Worm (Caenorhabditis elegans) whole organism, young adult: Measurements from ENCODE around the gene F01F1.3.
A peak's percentile ranks its signal among the peaks of the same experiment; 100 is the strongest.

ENCODE experiments used
- D2030.7 ChIP-seq: fragments of 200-800 bp; sonication (Bioruptor generic); IDR thresholded peaks from 2 replicates; pipeline ENCODE4 v1.3.6; 2022; ENCODE audit warnings: missing genetic modification reagents, missing genetic modification characterization, missing compliant biosample characterization
- F49E8.2 ChIP-seq: sonication (generic microtip); optimal IDR thresholded peaks from 3 replicates; lab custom pipeline; 2017; ENCODE audit warnings: missing genetic modification characterization, mild to moderate bottlenecking, missing compliant biosample characterization, antibody characterized with exemption, moderate library complexity; ENCODE audit not compliant: insufficient read depth
- K12H6.12 ChIP-seq: fragments of 200-800 bp; sonication (Bioruptor generic); optimal IDR thresholded peaks from 2 replicates; lab custom pipeline; 2018; ENCODE audit warnings: mild to moderate bottlenecking, missing genetic modification characterization, missing compliant biosample characterization
- T07F8.4 ChIP-seq: sonication (generic microtip); optimal IDR thresholded peaks from 2 replicates; lab custom pipeline; 2016; ENCODE audit warnings: mild to moderate bottlenecking, missing genetic modification characterization, moderate library complexity, missing compliant biosample characterization
- Y53G8AR.9 ChIP-seq: fragments of 200-800 bp; sonication (Bioruptor generic); conservative IDR thresholded peaks from 2 replicates; pipeline ENCODE4 v1.3.6; 2022; ENCODE audit warnings: missing genetic modification reagents, missing genetic modification characterization, missing compliant biosample characterization
- Y67H2A.10 ChIP-seq: fragments of 200-800 bp; sonication (Bioruptor generic); conservative IDR thresholded peaks from 2 replicates; pipeline ENCODE4 v1.3.6; 2022; ENCODE audit warnings: missing genetic modification reagents, missing genetic modification characterization, missing compliant biosample characterization
- ama-1 ChIP-seq, 3 experiments: fragments of 150-350 bp in 1 of 3; sonication (generic microtip) in 2 of 3; optimal IDR thresholded peaks; 2 replicates each; lab custom pipeline; 2014 to 2018; ENCODE audit warnings: missing biosample characterization in 2 of 3, missing genetic modification characterization in 2 of 3, missing genetic modification reagents in 2 of 3
- aptf-2 ChIP-seq: fragments of 200-800 bp; sonication (Bioruptor generic); conservative IDR thresholded peaks from 2 replicates; pipeline ENCODE4 v1.3.6; 2022; ENCODE audit warnings: missing genetic modification reagents, missing genetic modification characterization, missing compliant biosample characterization
- athp-1 ChIP-seq: sonication (generic microtip); optimal IDR thresholded peaks from 2 replicates; lab custom pipeline; 2017; ENCODE audit warnings: mild to moderate bottlenecking, missing genetic modification characterization, missing compliant biosample characterization
- cebp-1 ChIP-seq, 2 experiments: fragments of 200-800 bp in 1 of 2; sonication (Bioruptor generic) in 1 of 2; sonication (generic microtip) in 1 of 2; IDR thresholded peaks in 1 of 2; optimal IDR thresholded peaks in 1 of 2; 2 replicates each; pipeline versions ENCODE4 v1.3.6 to Lab custom; 2017 to 2022; ENCODE audit warnings: missing compliant biosample characterization in 2 of 2, missing genetic modification characterization in 2 of 2, mild to moderate bottlenecking in 1 of 2, missing genetic modification reagents in 1 of 2, moderate library complexity in 1 of 2
- cebp-2 ChIP-seq: fragments of 200-800 bp; sonication (Bioruptor generic); IDR thresholded peaks from 2 replicates; pipeline ENCODE4 v1.3.6; 2022; ENCODE audit warnings: missing genetic modification characterization, missing compliant biosample characterization
- ceh-79 ChIP-seq: sonication (generic microtip); optimal IDR thresholded peaks from 2 replicates; lab custom pipeline; 2017; ENCODE audit warnings: mild to moderate bottlenecking, missing genetic modification characterization, missing compliant biosample characterization
- dpff-1 ChIP-seq: sonication (generic microtip); optimal IDR thresholded peaks from 2 replicates; lab custom pipeline; 2017; ENCODE audit warnings: mild to moderate bottlenecking, missing genetic modification characterization, missing compliant biosample characterization
- egrh-3 ChIP-seq: fragments of 200-800 bp; sonication (Bioruptor generic); IDR thresholded peaks from 2 replicates; pipeline ENCODE4 v1.3.6; 2022; ENCODE audit warnings: missing genetic modification reagents, missing genetic modification characterization, missing compliant biosample characterization
- gei-17 ChIP-seq: fragments of 200-800 bp; sonication (Bioruptor generic); optimal IDR thresholded peaks from 2 replicates; lab custom pipeline; 2018; ENCODE audit warnings: mild to moderate bottlenecking, missing genetic modification characterization, missing compliant biosample characterization
- hmg-1.2 ChIP-seq: fragments of 200-800 bp; sonication (Bioruptor generic); IDR thresholded peaks from 2 replicates; pipeline ENCODE4 v1.3.6; 2022; ENCODE audit warnings: missing genetic modification reagents, missing genetic modification characterization, missing compliant biosample characterization
- hsf-1 ChIP-seq: fragments of 200-800 bp; sonication (Bioruptor generic); IDR thresholded peaks from 2 replicates; pipeline ENCODE4 v1.3.6; 2022; ENCODE audit warnings: missing genetic modification reagents, missing genetic modification characterization, missing compliant biosample characterization
- let-526 ChIP-seq: fragments of 200-800 bp; sonication (Bioruptor generic); IDR thresholded peaks from 2 replicates; pipeline ENCODE4 v1.3.6; 2022; ENCODE audit warnings: missing genetic modification reagents, missing genetic modification characterization, missing compliant biosample characterization
- let-607 ChIP-seq, 2 experiments: fragments of 200-800 bp in 1 of 2; sonication (Bioruptor generic) in 1 of 2; sonication (generic microtip) in 1 of 2; optimal IDR thresholded peaks; 2 replicates each; lab custom pipeline; 2016 to 2018; ENCODE audit warnings: mild to moderate bottlenecking in 2 of 2, missing compliant biosample characterization in 2 of 2, missing genetic modification characterization in 2 of 2, moderate library complexity in 2 of 2, missing genotype in 1 of 2
- lin-35 ChIP-seq, 3 experiments: fragments of 150-350 bp in 2 of 3; sonication (generic microtip) in 1 of 3; optimal IDR thresholded peaks; 2 replicates each; lab custom pipeline; 2014 to 2018; ENCODE audit warnings: missing biosample characterization in 3 of 3, missing genetic modification characterization in 3 of 3, missing genetic modification reagents in 3 of 3
- lin-40 ChIP-seq: sonication (generic microtip); optimal IDR thresholded peaks from 2 replicates; lab custom pipeline; 2016; ENCODE audit warnings: missing genetic modification characterization, mild to moderate bottlenecking, missing compliant biosample characterization, missing genotype, missing genetic modification reagents
- lsl-1 ChIP-seq: fragments of 200-800 bp; sonication (Bioruptor generic); optimal IDR thresholded peaks from 2 replicates; lab custom pipeline; 2018; ENCODE audit warnings: mild to moderate bottlenecking, missing genetic modification characterization, moderate library complexity, missing compliant biosample characterization
- madf-10 ChIP-seq: sonication (generic microtip); optimal IDR thresholded peaks from 2 replicates; lab custom pipeline; 2016; ENCODE audit warnings: mild to moderate bottlenecking, missing genetic modification characterization, missing compliant biosample characterization
- mcd-1 ChIP-seq: fragments of 200-800 bp; sonication (Bioruptor generic); IDR thresholded peaks from 2 replicates; pipeline ENCODE4 v1.3.6; 2022; ENCODE audit warnings: missing genetic modification reagents, missing genetic modification characterization, missing compliant biosample characterization
- mel-28 ChIP-seq: sonication (generic microtip); optimal IDR thresholded peaks from 2 replicates; lab custom pipeline; 2016; ENCODE audit warnings: borderline replicate concordance, mild to moderate bottlenecking, missing genetic modification characterization, missing compliant biosample characterization
- mxl-1 ChIP-seq: sonication (generic microtip); optimal IDR thresholded peaks from 2 replicates; lab custom pipeline; 2016; ENCODE audit warnings: missing genetic modification characterization, missing compliant biosample characterization
- nfya-1 ChIP-seq: sonication (generic microtip); optimal IDR thresholded peaks from 2 replicates; lab custom pipeline; 2017; ENCODE audit warnings: antibody characterized with exemption, missing compliant biosample characterization, missing genetic modification characterization, borderline replicate concordance; ENCODE audit not compliant: insufficient read depth
- nhr-27 ChIP-seq: fragments of 200-800 bp; sonication (Bioruptor generic); optimal IDR thresholded peaks from 2 replicates; lab custom pipeline; 2018; ENCODE audit warnings: mild to moderate bottlenecking, missing genetic modification characterization, moderate library complexity, missing compliant biosample characterization
- nhr-80 ChIP-seq: sonication (generic microtip); optimal IDR thresholded peaks from 2 replicates; lab custom pipeline; 2016; ENCODE audit warnings: missing genetic modification characterization, missing compliant biosample characterization
- nhr-90 ChIP-seq: sonication (generic microtip); optimal IDR thresholded peaks from 2 replicates; lab custom pipeline; 2016; ENCODE audit warnings: missing genotype, mild to moderate bottlenecking, missing genetic modification characterization, missing compliant biosample characterization
- pbrm-1 ChIP-seq: fragments of 200-800 bp; sonication (Bioruptor generic); IDR thresholded peaks from 2 replicates; pipeline ENCODE4 v1.3.6; 2022; ENCODE audit warnings: missing genetic modification reagents, missing genetic modification characterization, missing compliant biosample characterization
- repo-1 ChIP-seq: sonication (generic microtip); optimal IDR thresholded peaks from 2 replicates; lab custom pipeline; 2017; ENCODE audit warnings: mild to moderate bottlenecking, missing genetic modification characterization, missing compliant biosample characterization
- rpc-1 ChIP-seq, 2 experiments: fragments of 150-350 bp in 1 of 2; sonication (generic microtip) in 1 of 2; optimal IDR thresholded peaks; 2 replicates each; lab custom pipeline; 2014 to 2018; ENCODE audit warnings: missing biosample characterization in 1 of 2, missing genetic modification characterization in 1 of 2, missing genetic modification reagents in 1 of 2, missing genotype in 1 of 2
- snpc-1.1 ChIP-seq: sonication (generic microtip); optimal IDR thresholded peaks from 2 replicates; lab custom pipeline; 2017; ENCODE audit warnings: missing genetic modification characterization, mild to moderate bottlenecking, missing compliant biosample characterization, antibody characterized with exemption, moderate library complexity, missing genotype, missing genetic modification reagents; ENCODE audit not compliant: insufficient read depth
- tbx-9 ChIP-seq: sonication (generic microtip); optimal IDR thresholded peaks from 2 replicates; lab custom pipeline; 2016; ENCODE audit warnings: borderline replicate concordance, missing genetic modification characterization, inconsistent platforms, missing compliant biosample characterization
- ztf-25 ChIP-seq: fragments of 200-800 bp; sonication (Bioruptor generic); IDR thresholded peaks from 2 replicates; pipeline ENCODE4 v1.3.6; 2022; ENCODE audit warnings: missing genetic modification reagents, missing genetic modification characterization, missing compliant biosample characterization
- ztf-26 ChIP-seq: sonication (generic microtip); optimal IDR thresholded peaks from 2 replicates; lab custom pipeline; 2017; ENCODE audit warnings: missing genetic modification characterization, missing compliant biosample characterization
- ztf-28 ChIP-seq: fragments of 200-800 bp; sonication (Bioruptor generic); IDR thresholded peaks from 2 replicates; pipeline ENCODE4 v1.3.6; 2022; ENCODE audit warnings: missing genetic modification reagents, missing genetic modification characterization, missing compliant biosample characterization
- ztf-3 ChIP-seq: fragments of 200-800 bp; sonication (Bioruptor generic); optimal IDR thresholded peaks from 2 replicates; lab custom pipeline; 2018; ENCODE audit warnings: mild to moderate bottlenecking, missing genetic modification characterization, missing compliant biosample characterization

Gene F01F1.3

DNA sequence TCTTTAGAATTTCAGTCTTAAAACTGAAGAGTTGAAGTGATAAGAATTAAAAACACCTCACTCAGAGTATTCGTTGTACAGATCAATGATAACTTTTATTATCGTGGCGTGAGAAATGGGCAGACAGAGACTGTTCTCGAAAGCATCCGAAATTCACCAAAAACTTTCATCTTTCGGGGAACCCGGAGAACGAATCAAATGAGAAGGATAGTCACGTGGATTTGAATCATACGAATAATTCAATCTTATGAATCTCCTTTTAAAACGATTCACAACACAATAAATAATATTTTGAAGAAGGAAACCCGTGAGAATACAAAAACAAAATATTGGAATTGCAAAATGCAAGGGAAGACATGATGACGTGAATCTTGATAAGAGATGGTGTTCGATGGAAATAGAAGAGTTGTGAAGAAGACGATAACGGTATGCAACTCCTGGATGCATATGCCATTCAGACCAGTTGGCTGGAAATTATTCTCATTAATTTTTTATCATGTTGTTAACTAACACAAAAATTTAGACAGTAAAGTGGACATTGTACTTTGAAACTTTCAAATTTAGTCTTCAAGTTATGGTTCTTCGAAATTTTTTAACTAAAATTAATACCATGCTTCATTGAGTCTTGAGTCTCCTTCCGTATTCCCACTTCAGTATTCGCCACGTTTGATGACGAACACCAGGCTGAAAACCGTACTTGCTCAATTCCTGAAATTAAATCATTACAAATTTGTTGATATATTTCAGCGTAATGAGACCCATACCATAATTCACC lies 5.3 kb downstream of the F01F1.3 start (continued):
- TF ChIP-seq tbx-9 (tag; lab: Kevin White, UChicago), result no peak
- TF ChIP-seq nhr-80 (tag; lab: Kevin White, UChicago), result peak; percentile 29
- peak; percentile 2 for TF ChIP-seq ztf-26 (tag; lab: Kevin White, UChicago)
- peak in 1 of 2 experiments; percentile 27 for TF ChIP-seq let-607 (tag; optimal IDR thresholded peaks at IDR 0.05; lab: Kevin White, UChicago)
- TF ChIP-seq cebp-2 (GFP tag; lab: Robert Waterston, UW), result no peak
- TF ChIP-seq repo-1 (tag; lab: Kevin White, UChicago), result no peak
- TF ChIP-seq aptf-2 (GFP tag; lab: Robert Waterston, UW), result no peak
- TF ChIP-seq snpc-1.1 (tag; lab: Kevin White, UChicago), result no peak

DNA sequence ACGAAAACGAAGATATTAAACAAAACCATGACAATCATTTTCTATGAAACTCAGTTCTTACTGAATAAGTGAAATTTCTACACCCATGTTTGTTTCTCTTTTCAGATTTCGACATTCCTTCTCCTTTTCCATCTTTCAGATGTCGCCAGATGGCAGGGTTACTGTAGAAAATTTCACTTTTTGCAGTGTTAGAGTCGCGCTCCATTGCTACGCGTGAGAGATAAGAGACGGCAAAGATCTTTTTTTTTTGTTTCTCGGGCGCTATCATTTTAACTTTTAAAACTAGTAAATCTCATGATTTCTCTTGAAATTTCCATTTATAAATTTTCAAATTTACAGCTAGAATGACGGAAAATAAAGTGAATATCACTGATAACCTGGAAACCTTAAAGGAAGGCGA lies 6.5 kb downstream of the F01F1.3 start, which contains the start of the genes mig-21 and F01F1.2:
Gene mig-21, minus strand, starts transcription at position 166 of the 400 bp plus-strand sequence.
Gene F01F1.2, plus strand, starts transcription at position 340 of the 400 bp plus-strand sequence.
- TF ChIP-seq lsl-1, result peak; percentile 25
- no peak for TF ChIP-seq D2030.7
- TF ChIP-seq cebp-1 (GFP tag; IDR thresholded peaks at IDR 0.05; lab: Robert Waterston, UW), result no peak
- peak; percentile 29 for TF ChIP-seq cebp-1 (tag; optimal IDR thresholded peaks at IDR 0.05; lab: Kevin White, UChicago)
- TF ChIP-seq hmg-1.2 (GFP tag; lab: Robert Waterston, UW), result peak; percentile 88; the same call in 1 of the 2 replicates

DNA sequence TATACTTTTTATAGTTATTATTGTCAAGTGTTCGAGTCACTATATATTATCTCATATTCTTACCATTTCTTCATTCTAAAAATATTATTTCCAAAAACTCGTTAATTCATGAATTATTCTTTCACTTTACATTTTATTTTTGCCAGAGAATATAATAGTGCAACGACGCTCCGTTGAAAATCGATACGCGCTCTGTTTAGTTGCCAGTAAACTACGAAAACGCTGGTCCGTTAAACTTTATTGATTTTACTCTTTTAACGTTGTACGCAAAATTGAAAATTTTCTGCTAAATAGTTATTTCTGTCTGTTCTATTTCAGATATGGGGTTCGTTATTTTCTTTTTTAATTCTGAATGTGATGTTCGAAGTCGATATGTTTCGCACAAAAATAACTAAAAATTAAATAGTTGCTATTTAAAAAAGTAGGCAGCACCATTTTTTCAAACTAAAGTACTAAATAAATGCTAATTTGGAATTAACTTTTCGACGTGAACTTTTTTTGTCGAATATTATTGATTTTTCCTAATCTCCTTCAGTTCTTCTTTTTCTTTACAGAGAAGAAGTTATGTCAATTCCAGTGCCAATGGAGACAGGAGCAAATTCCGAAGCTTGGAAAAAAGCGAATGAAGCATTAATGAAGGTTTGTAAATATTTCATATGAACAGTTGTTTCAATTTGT lies 7.7 kb downstream of the F01F1.3 start, which contains the start of gene hpo-10:
Gene hpo-10, plus strand, starts transcription at position 199 of the 678 bp plus-strand sequence.
- TF ChIP-seq Y53G8AR.9 (GFP tag; lab: Robert Waterston, UW), result no peak
- TF ChIP-seq ama-1 (optimal IDR thresholded peaks at IDR 0.05; lab: Kevin White, UChicago), result no peak
- no peak for TF ChIP-seq ama-1 (GFP tag; optimal IDR thresholded peaks at IDR 0.05; lab: Kevin White, UChicago)
- TF ChIP-seq madf-10 (tag; lab: Kevin White, UChicago), result no peak
- no peak for TF ChIP-seq tbx-9 (tag; lab: Kevin White, UChicago)
- no peak for TF ChIP-seq nhr-27 (tag; lab: Kevin White, UChicago)
- TF ChIP-seq dpff-1 (tag; lab: Kevin White, UChicago), result peak; percentile 31
- TF ChIP-seq lin-35 (GFP tag; optimal IDR thresholded peaks at IDR 0.05; lab: Kevin White, UChicago), result peak in 1 of 3 experiments; percentile 15
- no peak for TF ChIP-seq T07F8.4 (tag; lab: Kevin White, UChicago)
- no peak for TF ChIP-seq mel-28 (tag; lab: Kevin White, UChicago)
- 0 out of 2 replicates have a peak, but pooled peaks have one; percentile 38 for TF ChIP-seq hsf-1
- TF ChIP-seq egrh-3 (GFP tag; lab: Robert Waterston, UW), result no peak
- TF ChIP-seq K12H6.12, result no peak
- TF ChIP-seq ztf-28 (GFP tag; lab: Robert Waterston, UW), result no peak
- no peak for TF ChIP-seq cebp-1 (GFP tag; IDR thresholded peaks at IDR 0.05; lab: Robert Waterston, UW)
- TF ChIP-seq cebp-1 (tag; optimal IDR thresholded peaks at IDR 0.05; lab: Kevin White, UChicago), result no peak
- TF ChIP-seq athp-1 (tag; lab: Kevin White, UChicago), result no peak
- no peak for TF ChIP-seq ztf-25 (GFP tag; lab: Robert Waterston, UW)
- no peak for TF ChIP-seq gei-17 (GFP tag; lab: Kevin White, UChicago)
- peak; percentile 21; the same call in 1 of the 2 replicates for TF ChIP-seq mcd-1 (GFP tag; lab: Robert Waterston, UW)
- TF ChIP-seq aptf-2 (GFP tag; lab: Robert Waterston, UW), result no peak
- TF ChIP-seq pbrm-1 (GFP tag; lab: Robert Waterston, UW), result no peak
- TF ChIP-seq ztf-3 (GFP tag; lab: Kevin White, UChicago), result no peak
- peak in 1 of 2 experiments; percentile 5 for TF ChIP-seq let-607 (tag; optimal IDR thresholded peaks at IDR 0.05; lab: Kevin White, UChicago)
- TF ChIP-seq F49E8.2 (tag; lab: Kevin White, UChicago), result no peak
- TF ChIP-seq Y67H2A.10, result no peak
- peak; percentile 3 for TF ChIP-seq lin-40 (tag; lab: Kevin White, UChicago)
- no peak for TF ChIP-seq mxl-1
- TF ChIP-seq nfya-1, result no peak
- TF ChIP-seq rpc-1 (optimal IDR thresholded peaks at IDR 0.05; lab: Kevin White, UChicago), result no peak
- TF ChIP-seq rpc-1 (tag; optimal IDR thresholded peaks at IDR 0.05; lab: Kevin White, UChicago), result no peak
- TF ChIP-seq D2030.7, result no peak
- TF ChIP-seq ceh-79 (tag; lab: Kevin White, UChicago), result no peak
- no peak for TF ChIP-seq nhr-90 (tag; lab: Kevin White, UChicago)
- no peak for TF ChIP-seq let-526
